Fruit fly (Drosophila melanogaster): ENCODE measurements around the gene CG4199.

- TF ChIP-seq CG18599 (GFP tag; optimal IDR thresholded peaks at IDR 0.05) = peak; percentile 26
- TF ChIP-seq Sin3A (optimal IDR thresholded peaks at IDR 0.05) = no peak
- no peak for TF ChIP-seq CG12391 (tag; optimal IDR thresholded peaks at IDR 0.05)
- no peak for TF ChIP-seq schlank (tag; optimal IDR thresholded peaks at IDR 0.05)
- TF ChIP-seq ro (GFP tag; IDR thresholded peaks at IDR 0.05) = no peak
- TF ChIP-seq dm (GFP tag; optimal IDR thresholded peaks at IDR 0.05) = no peak
- TF ChIP-seq CG6765 (GFP tag; optimal IDR thresholded peaks at IDR 0.05) = no peak
These were observed 15.5 kb upstream of the CG4199 start for dm6 chrX:2088798-2089197.

Measured in whole organism, embryonic.